Fruit fly (Drosophila melanogaster) whole organism, adult: Measurements from ENCODE around the gene Ada3.

ENCODE experiments used
- CG11617 ChIP-seq: fragments of 200-800 bp; sonication (Bioruptor generic); optimal IDR thresholded peaks from 2 replicates; lab custom pipeline; 2017; ENCODE audit warnings: mild to moderate bottlenecking, missing biosample characterization, missing genetic modification reagents, missing genetic modification characterization
- CG14711 ChIP-seq: fragments of 200-800 bp; sonication (Bioruptor generic); optimal IDR thresholded peaks from 2 replicates; lab custom pipeline; 2018; ENCODE audit warnings: missing biosample characterization, mild to moderate bottlenecking, missing genetic modification characterization, moderate library complexity
- CG33017 ChIP-seq: fragments of 200-800 bp; sonication (Bioruptor generic); optimal IDR thresholded peaks from 2 replicates; lab custom pipeline; 2018; ENCODE audit warnings: missing biosample characterization, mild to moderate bottlenecking, missing genetic modification characterization, moderate library complexity
- CG5204 ChIP-seq: fragments of 200-800 bp; sonication (Bioruptor generic); optimal IDR thresholded peaks from 2 replicates; lab custom pipeline; 2016; ENCODE audit warnings: missing biosample characterization, missing genetic modification characterization
- CG7045 ChIP-seq: fragments of 200-800 bp; sonication (Bioruptor generic); optimal IDR thresholded peaks from 2 replicates; lab custom pipeline; 2017; ENCODE audit warnings: missing biosample characterization, mild to moderate bottlenecking, missing genetic modification characterization
- Crg-1 ChIP-seq: fragments of 200-800 bp; sonication (Bioruptor generic); optimal IDR thresholded peaks from 2 replicates; lab custom pipeline; 2016; ENCODE audit warnings: missing biosample characterization, missing genetic modification characterization
- Hr96 ChIP-seq: fragments of 200-800 bp; sonication (Bioruptor generic); optimal IDR thresholded peaks from 2 replicates; lab custom pipeline; 2016; ENCODE audit warnings: missing biosample characterization, missing genetic modification characterization
- Mnt ChIP-seq: fragments of 200-800 bp; sonication (Bioruptor generic); optimal IDR thresholded peaks from 2 replicates; lab custom pipeline; 2016; ENCODE audit warnings: missing biosample characterization, mild to moderate bottlenecking, missing genetic modification characterization
- cic ChIP-seq: fragments of 200-800 bp; sonication (Bioruptor generic); optimal IDR thresholded peaks from 2 replicates; lab custom pipeline; 2017; ENCODE audit warnings: missing biosample characterization, mild to moderate bottlenecking, missing genetic modification characterization, moderate library complexity
- kay ChIP-seq: fragments of 200-800 bp; sonication (Bioruptor generic); peaks from one replicate; lab custom pipeline; 2016; ENCODE audit warnings: missing biosample characterization, missing genetic modification characterization, borderline replicate concordance
- ovo ChIP-seq: fragments of 200-800 bp; sonication (Bioruptor generic); optimal IDR thresholded peaks from 2 replicates; lab custom pipeline; 2016; ENCODE audit warnings: missing biosample characterization, missing genetic modification characterization
- pad ChIP-seq: fragments of 200-800 bp; sonication (Bioruptor generic); optimal IDR thresholded peaks from 3 replicates; lab custom pipeline; 2017; ENCODE audit warnings: missing biosample characterization, missing genetic modification characterization, mild to moderate bottlenecking, moderate library complexity, missing genetic modification reagents
- tj ChIP-seq: fragments of 200-800 bp; sonication (Bioruptor generic); optimal IDR thresholded peaks from 3 replicates; lab custom pipeline; 2017; ENCODE audit warnings: missing biosample characterization, mild to moderate bottlenecking, missing genetic modification characterization, moderate library complexity
- toe ChIP-seq: fragments of 200-800 bp; sonication (Bioruptor generic); optimal IDR thresholded peaks from 2 replicates; lab custom pipeline; 2016; ENCODE audit warnings: missing biosample characterization, missing genetic modification characterization

- no peak for TF ChIP-seq CG7045 (GFP tag; lab: Kevin White, UChicago)
- TF ChIP-seq Mnt (GFP tag; lab: Kevin White, UChicago) = no peak
- no peak for TF ChIP-seq CG33017 (tag; lab: Kevin White, UChicago)
- TF ChIP-seq tj (GFP tag; lab: Kevin White, UChicago) = no peak
- TF ChIP-seq CG14711 = no peak
- TF ChIP-seq toe (GFP tag; lab: Kevin White, UChicago) = no peak
- no peak for TF ChIP-seq CG11617
- no peak for TF ChIP-seq Hr96 (GFP tag; lab: Kevin White, UChicago)
- TF ChIP-seq kay (GFP tag; lab: Kevin White, UChicago) = peak; percentile 9
- TF ChIP-seq pad (GFP tag; lab: Kevin White, UChicago) = no peak
- TF ChIP-seq cic (GFP tag; lab: Kevin White, UChicago) = no peak
- TF ChIP-seq Crg-1 (GFP tag; lab: Kevin White, UChicago) = no peak
- TF ChIP-seq CG5204 (GFP tag; lab: Kevin White, UChicago) = no peak
- no peak for TF ChIP-seq ovo (GFP tag; lab: Kevin White, UChicago)
These were observed 31.3 kb downstream of the Ada3 start, which contains the start of gene wupA for dm6 chrX:18116811-18117383.
